Worm (Caenorhabditis elegans): ENCODE measurements around the gene F35G2.3.

DNA sequence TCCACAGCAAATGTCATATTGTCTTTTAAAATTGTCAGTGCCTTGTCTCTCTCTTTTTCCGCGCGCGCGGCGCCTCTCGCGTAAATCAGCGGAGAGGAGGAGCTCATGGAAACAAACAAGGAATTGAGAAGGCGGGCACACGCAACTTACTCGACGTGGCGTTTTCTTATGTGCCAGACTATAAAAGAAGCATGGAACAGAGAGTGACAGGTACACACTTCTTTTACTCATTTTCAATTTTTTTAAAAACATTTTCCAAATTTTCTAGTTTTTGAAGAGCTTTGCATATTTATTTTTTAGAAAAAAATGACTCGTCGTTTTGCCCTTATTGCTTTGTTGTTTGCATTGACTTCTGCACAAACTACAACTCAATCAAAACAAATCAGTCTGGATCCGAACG, 41.5 kb upstream of the F35G2.3 start, which contains the start of gene F20B10.3:
- TF ChIP-seq scrt-1 (GFP tag; IDR thresholded peaks at IDR 0.05) (no peak), ama-1 (optimal IDR thresholded peaks at IDR 0.05) (no peak), aly-1 (tag; optimal IDR thresholded peaks at IDR 0.05) (no peak), tra-4 (tag; optimal IDR thresholded peaks at IDR 0.05) (no peak), hmg-4 (GFP tag; optimal IDR thresholded peaks at IDR 0.05) (no peak)
